Worm (Caenorhabditis elegans): Measurements from ENCODE around the gene F26F2.3.
"Not testable (repeated sequence)": the region's sequence is repeated elsewhere in the genome, so short reads cannot be mapped to it uniquely, and the experiment has no call there.

Gene F26F2.3

DNA sequence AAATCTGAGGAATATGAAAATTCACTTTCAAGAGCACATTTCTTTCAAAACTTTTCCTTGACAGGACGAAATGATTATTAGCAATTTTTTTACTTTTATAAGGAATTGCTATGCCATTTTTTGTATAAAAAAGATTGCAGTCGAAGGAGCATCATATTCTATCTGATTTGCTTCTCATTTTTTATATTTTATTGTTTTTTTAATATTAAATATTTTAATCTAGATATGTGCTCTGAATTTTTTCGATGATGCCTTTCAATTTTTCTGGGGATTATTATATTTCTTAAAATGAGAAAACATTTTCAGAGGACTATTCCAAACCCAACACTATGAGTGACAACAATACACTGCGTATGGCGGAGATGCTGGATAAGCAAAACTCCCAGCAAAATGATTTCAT lies 2.3 kb downstream of the F26F2.3 start, which contains the start of gene F26F2.13:
Gene F26F2.13 (plus strand): TSS at position 301 of the 400 bp plus-strand sequence.
- not testable (repeated sequence) for TF ChIP-seq unc-62 (GFP tag; optimal IDR thresholded peaks at IDR 0.05)

DNA sequence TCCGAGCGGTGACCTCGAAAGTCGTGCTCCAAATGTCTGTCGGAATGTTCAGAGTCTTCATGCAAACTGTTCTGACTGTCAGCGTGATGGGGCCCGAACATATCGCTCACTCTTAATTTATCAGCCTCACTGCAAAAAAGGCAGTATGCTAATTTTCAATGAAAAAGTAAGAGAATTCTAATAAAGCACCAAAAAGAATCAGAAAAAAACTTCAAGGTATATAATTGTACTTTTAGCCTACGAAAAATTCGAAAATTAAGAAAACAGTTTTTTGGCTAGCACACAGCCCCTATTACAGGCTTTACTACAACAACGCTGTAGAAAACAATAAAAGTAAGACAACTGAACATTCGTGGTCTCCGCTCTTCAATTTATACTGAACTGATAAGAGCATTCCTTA lies 4.6 kb downstream of the F26F2.3 start, which contains the start of gene F26F2.1:
Gene F26F2.1 (minus strand): TSS at position 101 of the 400 bp plus-strand sequence.
- no peak for TF ChIP-seq unc-62 (GFP tag; optimal IDR thresholded peaks at IDR 0.05)

DNA sequence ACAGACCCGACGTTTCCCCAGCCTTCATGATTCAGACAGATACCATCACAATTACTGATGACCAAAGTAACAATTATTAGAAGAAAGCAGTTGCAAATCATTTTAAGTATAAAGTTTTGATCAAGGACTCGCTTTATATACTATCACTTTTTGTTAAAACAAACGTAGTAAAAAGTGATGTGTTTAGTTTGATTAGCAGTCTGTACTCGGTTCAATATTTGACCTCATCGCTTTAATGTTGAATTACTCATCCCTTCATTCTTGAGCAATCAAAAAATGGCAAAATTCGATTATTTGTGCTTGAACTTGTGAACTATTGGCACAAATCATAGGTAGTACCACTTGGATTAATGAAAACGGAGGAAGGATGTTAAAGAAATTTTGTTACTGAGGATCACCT lies 8.1 kb downstream of the F26F2.3 start, which contains the start of gene abf-4:
Gene abf-4 (minus strand): TSS at position 101 of the 400 bp plus-strand sequence.
- no peak for TF ChIP-seq unc-62 (GFP tag; optimal IDR thresholded peaks at IDR 0.05)

DNA sequence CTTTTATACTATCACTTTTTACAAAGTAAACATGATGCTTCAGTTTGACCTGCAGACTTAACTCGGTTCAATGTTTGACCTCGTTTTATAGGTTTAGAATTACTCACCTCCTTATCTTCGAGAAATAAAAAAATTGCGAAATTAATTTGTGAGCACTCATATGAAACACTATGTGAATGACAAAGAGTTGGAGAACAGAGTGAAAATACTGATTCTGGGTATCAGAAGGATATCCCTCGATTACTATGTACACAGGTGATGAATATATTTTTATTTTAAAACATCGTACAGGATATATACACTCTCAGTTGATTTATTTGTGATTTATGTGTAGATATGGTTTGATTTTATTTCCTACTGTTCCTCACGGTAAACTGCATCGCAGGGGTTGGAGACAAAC lies 10.1 kb downstream of the F26F2.3 start, which contains the start of gene Y38H6C.23:
Gene Y38H6C.23 (minus strand): TSS at position 101 of the 400 bp plus-strand sequence.
- no peak for TF ChIP-seq unc-62 (GFP tag; optimal IDR thresholded peaks at IDR 0.05)

DNA sequence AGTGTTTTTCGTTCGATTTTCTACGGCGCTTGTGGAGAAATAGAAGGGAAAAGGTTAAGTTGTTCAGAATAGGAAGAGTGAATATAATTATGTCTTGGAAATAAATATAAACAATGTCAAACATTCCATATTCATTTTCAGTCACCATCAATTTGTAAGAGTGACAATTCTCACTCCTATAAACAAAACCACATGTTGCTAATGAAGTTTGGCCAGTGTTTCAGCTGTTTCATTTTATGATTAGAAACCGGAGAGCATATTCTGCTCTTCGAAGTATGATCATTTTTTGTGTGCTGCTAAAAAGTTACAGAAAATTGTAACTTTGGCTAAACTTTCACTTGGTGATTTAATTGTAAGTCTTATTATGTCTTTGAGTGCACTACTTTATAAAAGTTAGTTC lies 11.2 kb downstream of the F26F2.3 start, which contains the start of gene Y38H6C.21:
Gene Y38H6C.21 (minus strand): TSS at position 148 of the 400 bp plus-strand sequence.
- no peak for TF ChIP-seq unc-62 (GFP tag; optimal IDR thresholded peaks at IDR 0.05)

DNA sequence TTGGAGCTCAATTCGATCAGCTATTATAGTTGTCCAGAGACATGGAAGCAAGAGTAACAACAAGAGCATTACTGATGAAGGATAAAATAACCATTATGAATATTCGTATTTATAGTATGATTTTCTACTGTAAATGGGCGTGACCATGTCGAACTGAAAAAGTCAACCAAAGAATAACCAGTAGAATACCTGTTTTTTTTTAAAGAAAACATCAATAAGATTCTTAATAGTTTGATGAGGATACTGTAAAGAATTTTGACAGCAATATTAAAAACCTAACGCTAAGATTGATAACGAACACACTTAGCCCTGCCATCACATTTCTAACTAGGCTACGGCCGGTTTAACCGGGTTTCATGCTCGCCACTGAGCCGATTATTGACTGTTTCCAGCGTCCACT lies 13.4 kb downstream of the F26F2.3 start, which contains the start of gene vmo-1:
Gene vmo-1 (minus strand): TSS at position 101 of the 400 bp plus-strand sequence.
- no peak for TF ChIP-seq unc-62 (GFP tag; optimal IDR thresholded peaks at IDR 0.05)

DNA sequence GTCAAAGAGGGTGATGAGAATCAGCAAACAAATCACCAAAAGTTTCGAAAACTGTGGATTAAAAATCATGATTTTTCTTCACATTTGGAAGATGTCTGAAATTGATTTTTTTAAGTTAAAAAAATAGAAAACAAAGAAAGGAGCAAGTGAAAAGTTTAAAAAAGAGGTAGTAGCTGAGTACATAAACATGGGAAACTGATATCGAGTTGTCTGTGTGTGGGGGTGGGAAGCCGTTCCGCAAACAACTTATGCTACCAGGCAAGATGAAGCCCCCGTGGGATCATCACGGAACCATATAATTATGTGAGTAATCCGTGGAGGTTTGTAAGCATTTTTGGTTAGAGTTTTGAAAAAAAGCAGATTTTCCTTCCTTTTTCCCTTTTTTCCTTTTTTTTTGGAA lies 15.3 kb downstream of the F26F2.3 start, which contains the start of gene Y38H6C.20:
Gene Y38H6C.20 (minus strand): TSS at position 101 of the 400 bp plus-strand sequence.
- TF ChIP-seq unc-62 (GFP tag; optimal IDR thresholded peaks at IDR 0.05), result no peak

DNA sequence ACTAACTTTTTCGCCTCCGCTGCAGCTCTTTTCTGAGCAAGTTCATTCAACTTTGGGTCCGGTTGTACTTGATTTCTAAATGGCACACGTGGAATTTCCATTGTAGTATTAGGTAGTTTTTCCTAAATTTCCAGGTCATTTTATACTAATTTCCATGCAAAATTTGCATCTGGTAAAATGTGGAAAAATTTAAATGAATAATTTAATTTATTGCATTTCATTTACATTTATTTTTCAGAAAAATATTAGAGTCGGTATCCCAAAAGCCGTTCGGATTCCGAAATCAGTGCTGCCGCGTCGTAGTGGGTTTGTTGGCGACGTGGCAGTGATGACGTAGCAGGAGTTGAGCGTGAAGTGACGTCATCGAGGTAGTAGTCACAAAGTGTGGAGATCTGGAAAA lies 19.3 kb downstream of the F26F2.3 start, which contains the start of gene Y38H6C.18:
Gene Y38H6C.18 (minus strand): TSS at position 101 of the 400 bp plus-strand sequence.
- TF ChIP-seq unc-62 (GFP tag; optimal IDR thresholded peaks at IDR 0.05), result no peak

DNA sequence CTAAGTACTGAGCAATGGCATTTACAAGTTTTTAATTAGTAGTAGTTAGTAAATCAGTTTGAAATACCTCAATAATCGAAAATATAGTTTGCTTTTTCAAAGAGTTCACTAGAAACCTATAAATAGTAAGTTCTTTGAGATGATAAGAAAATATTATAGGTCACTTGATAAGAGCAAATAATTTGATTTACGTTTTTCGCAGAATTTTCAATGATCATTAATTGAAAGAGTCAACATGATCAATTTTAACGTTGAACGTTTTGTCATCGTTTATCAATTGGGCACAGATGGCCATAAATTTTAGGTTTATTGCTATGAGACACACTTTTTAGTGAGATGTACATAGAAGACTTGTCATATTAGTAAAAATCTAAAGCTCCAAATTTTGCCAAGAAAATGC lies 20.6 kb downstream of the F26F2.3 start:
- no peak for TF ChIP-seq unc-62 (GFP tag; optimal IDR thresholded peaks at IDR 0.05)

DNA sequence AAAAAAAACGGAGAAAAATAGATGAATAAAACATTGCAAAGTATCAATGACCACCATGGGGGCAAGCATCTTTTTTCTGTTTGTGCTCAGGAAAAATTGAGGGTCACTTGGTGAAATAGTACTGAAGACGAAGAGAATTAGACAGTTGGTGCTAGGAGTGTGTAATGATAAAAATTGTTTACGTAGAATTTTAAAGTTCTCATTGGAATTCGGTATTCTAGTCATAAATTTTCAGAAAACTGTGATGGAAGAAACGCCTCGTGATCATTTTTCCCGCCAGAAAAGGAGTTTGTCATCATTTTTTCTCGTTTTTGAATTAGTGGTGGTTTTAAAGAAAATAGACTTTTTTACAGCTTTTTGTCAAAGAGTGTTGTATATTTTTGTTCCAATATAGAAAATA lies 21.7 kb downstream of the F26F2.3 start:
- TF ChIP-seq unc-62 (GFP tag; optimal IDR thresholded peaks at IDR 0.05), result no peak

DNA sequence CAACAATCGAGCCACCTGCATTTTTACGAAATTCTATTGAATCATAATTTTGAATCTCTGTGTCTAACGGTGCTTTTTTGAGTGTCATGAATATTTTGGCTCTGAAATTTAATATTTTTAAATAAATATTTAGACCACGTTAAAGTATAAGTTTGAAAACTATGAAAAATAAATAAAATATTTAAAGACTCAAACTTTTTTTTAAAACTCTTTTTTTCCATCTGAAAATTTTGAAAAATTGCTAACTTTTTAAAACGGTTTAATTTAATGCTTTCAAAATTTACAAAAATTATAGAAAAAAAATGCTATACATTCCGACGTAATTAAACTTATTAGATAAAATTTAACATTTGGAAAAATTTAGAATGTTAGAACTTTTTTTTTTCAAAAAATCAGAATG lies 22.3 kb downstream of the F26F2.3 start, which contains the start of gene slc-36.3:
Gene slc-36.3 (minus strand): TSS at position 101 of the 400 bp plus-strand sequence.
- no peak for TF ChIP-seq unc-62 (GFP tag; optimal IDR thresholded peaks at IDR 0.05)

DNA sequence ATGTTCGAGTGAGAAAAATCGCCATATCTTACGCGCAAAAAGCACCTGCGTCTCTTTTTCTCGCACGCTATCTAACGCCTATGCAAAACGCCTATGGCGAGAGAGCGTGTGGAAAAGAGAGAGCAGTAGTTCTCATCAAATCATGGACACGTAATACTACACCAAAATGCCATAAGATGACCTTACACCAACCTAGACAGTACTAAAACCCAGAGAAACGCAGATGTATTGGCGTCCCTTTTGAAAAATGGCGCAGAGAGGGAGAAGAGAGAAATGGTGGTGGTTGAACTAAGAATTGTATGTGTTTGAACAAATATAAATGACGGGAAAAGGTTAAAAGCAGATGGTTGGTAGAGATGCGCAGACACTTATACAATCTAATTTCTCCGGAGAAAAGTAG lies 27.3 kb downstream of the F26F2.3 start, which contains the start of gene Y38H6C.16:
Gene Y38H6C.16 (minus strand): TSS at position 293 of the 400 bp plus-strand sequence.
- no peak for TF ChIP-seq unc-62 (GFP tag; optimal IDR thresholded peaks at IDR 0.05)

DNA sequence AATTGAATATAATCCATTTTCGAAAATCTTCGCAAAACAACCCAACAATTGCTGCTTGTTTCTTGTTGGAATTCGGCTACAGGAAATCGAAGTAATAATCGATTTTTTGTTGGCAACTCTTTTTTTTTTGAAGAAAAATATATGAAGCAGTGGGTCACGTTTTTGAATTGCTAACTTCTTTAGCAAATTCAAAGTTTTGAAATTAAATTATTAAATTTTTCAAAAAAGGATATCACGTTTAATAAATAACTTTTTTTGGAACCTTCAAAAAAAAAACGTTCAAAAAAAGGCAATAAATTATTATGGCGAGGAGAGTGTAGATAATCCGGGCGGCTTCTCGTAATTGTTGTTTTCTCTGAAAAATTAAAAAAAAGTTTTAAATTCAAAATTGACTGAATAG lies 30.1 kb downstream of the F26F2.3 start, which contains the start of gene Y38H6C.15:
Gene Y38H6C.15 (minus strand): TSS at position 101 of the 400 bp plus-strand sequence.
- no peak for TF ChIP-seq unc-62 (GFP tag; optimal IDR thresholded peaks at IDR 0.05)

DNA sequence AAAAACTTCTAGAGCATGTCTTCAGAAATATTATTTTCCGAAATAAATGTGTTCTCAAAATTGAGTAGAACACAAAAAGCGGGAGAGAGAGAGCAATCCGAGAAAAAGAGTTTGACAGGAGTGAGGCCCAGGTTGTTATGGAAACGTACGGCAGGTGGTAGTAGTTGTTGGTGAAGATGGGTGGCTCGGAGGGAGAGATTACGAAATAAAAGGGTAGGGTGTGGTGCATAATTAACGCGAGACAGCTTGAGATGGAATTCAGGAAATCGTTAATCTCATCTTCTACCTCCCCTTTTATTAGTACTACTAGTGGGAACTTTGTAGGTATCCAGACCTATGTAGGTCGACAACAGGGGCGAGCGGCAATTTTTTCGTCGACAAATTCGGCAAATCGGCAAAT lies 32.3 kb downstream of the F26F2.3 start, which contains the start of gene famh-161:
Gene famh-161 (minus strand): TSS at position 101 of the 400 bp plus-strand sequence.
- TF ChIP-seq unc-62 (GFP tag; optimal IDR thresholded peaks at IDR 0.05), result no peak

DNA sequence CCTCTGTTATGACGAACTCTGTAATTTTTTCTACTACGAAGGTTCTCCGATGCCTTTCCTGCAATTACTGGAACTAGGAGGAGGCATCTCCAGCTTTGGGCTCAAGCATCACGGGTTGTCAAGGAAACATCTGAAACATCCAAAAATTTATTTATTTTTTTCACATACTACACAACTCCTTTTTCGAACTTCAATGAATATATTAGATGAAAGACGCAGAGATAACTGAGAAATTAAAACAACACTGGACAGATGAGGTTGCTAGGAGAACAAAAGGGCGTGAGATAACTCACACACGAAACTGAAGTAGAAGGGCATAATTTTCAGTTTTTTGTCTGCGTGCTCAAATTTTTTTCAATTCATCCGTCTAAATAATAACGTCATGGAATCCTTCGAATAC lies 38.9 kb downstream of the F26F2.3 start, which contains the start of gene Y38H6C.13:
Gene Y38H6C.13 (plus strand): TSS at position 301 of the 400 bp plus-strand sequence.
- no peak for TF ChIP-seq unc-62 (GFP tag; optimal IDR thresholded peaks at IDR 0.05)

DNA sequence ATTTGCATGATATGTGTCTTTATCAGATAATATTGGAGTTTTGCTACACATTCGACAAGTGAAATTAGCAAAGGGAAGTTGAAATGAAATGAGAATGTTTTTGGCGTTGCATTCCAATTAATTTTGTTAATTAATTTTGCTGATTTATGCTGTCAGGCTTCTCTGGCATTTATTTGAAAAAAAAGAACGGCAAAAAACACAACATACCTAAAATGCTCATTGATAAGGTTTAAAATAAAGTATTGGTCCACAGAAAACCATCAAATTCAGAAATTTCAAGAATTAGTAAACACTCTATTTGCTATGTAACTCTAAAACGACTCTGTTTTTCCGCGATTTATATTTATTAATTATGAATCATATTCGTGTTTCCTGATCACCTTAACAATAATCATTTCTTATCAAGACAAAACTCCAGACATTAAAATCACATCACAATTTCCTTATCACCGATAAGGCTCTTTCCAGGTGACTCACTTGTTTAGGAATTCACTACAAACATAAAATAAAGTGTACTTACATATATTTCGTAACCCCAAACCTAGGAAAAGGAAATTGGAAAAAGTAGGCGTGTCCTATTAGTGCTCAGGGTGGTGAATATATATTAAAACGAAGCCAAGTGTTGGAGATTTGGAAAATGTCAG lies 40.4 kb downstream of the F26F2.3 start, which contains the start of the genes srh-166 and Y38H6C.24:
Gene srh-166 (minus strand): TSS at position 51 of the 644 bp plus-strand sequence.
Gene Y38H6C.24 (plus strand): TSS at position 620 of the 644 bp plus-strand sequence.
- no peak for TF ChIP-seq unc-62 (GFP tag; optimal IDR thresholded peaks at IDR 0.05)

Data from whole organism, dauer.